Worm (Caenorhabditis elegans) whole organism, young adult: ENCODE results near the gene F54D10.8.

Experiments
- B0336.3 ChIP-seq: fragments of 200-800 bp; sonication (Bioruptor generic); IDR thresholded peaks from 2 replicates; pipeline ENCODE4 v1.3.6; 2022; ENCODE audit warnings: missing genetic modification characterization, missing compliant biosample characterization
- F10E7.11 ChIP-seq: sonication (generic microtip); optimal IDR thresholded peaks from 2 replicates; lab custom pipeline; 2017; ENCODE audit warnings: mild to moderate bottlenecking, missing genetic modification characterization, moderate library complexity, missing compliant biosample characterization
- F55B11.4 ChIP-seq: sonication (generic microtip); optimal IDR thresholded peaks from 2 replicates; lab custom pipeline; 2016; ENCODE audit warnings: missing compliant biosample characterization, missing genetic modification characterization, borderline replicate concordance; ENCODE audit not compliant: insufficient read depth
- Y67H2A.10 ChIP-seq: fragments of 200-800 bp; sonication (Bioruptor generic); conservative IDR thresholded peaks from 2 replicates; pipeline ENCODE4 v1.3.6; 2022; ENCODE audit warnings: missing genetic modification reagents, missing genetic modification characterization, missing compliant biosample characterization
- ZK185.1 ChIP-seq: sonication (generic microtip); optimal IDR thresholded peaks from 2 replicates; lab custom pipeline; 2016; ENCODE audit warnings: mild to moderate bottlenecking, missing genetic modification characterization, missing compliant biosample characterization; ENCODE audit not compliant: poor library complexity, severe bottlenecking
- akir-1 ChIP-seq: fragments of 200-800 bp; sonication (Bioruptor generic); optimal IDR thresholded peaks from 2 replicates; lab custom pipeline; 2018; ENCODE audit warnings: mild to moderate bottlenecking, missing genetic modification characterization, moderate library complexity, missing compliant biosample characterization
- aptf-3 ChIP-seq: fragments of 200-800 bp; sonication (Bioruptor generic); IDR thresholded peaks from 2 replicates; pipeline ENCODE4 v1.3.6; 2022; ENCODE audit warnings: missing genetic modification characterization, missing compliant biosample characterization
- athp-1 ChIP-seq: sonication (generic microtip); optimal IDR thresholded peaks from 2 replicates; lab custom pipeline; 2017; ENCODE audit warnings: mild to moderate bottlenecking, missing genetic modification characterization, missing compliant biosample characterization
- bed-1 ChIP-seq: fragments of 200-800 bp; sonication (Bioruptor generic); IDR thresholded peaks from 2 replicates; pipeline ENCODE4 v1.3.6; 2022; ENCODE audit warnings: missing genetic modification reagents, missing genetic modification characterization, missing compliant biosample characterization
- cebp-1 ChIP-seq, 2 experiments: fragments of 200-800 bp in 1 of 2; sonication (Bioruptor generic) in 1 of 2; sonication (generic microtip) in 1 of 2; IDR thresholded peaks in 1 of 2; optimal IDR thresholded peaks in 1 of 2; 2 replicates each; pipeline versions ENCODE4 v1.3.6 to Lab custom; 2017 to 2022; ENCODE audit warnings: missing compliant biosample characterization in 2 of 2, missing genetic modification characterization in 2 of 2, mild to moderate bottlenecking in 1 of 2, missing genetic modification reagents in 1 of 2, moderate library complexity in 1 of 2
- ceh-100 ChIP-seq: fragments of 200-800 bp; sonication (Bioruptor generic); IDR thresholded peaks from 2 replicates; pipeline ENCODE4 v1.3.6; 2022; ENCODE audit warnings: missing genetic modification reagents, missing genetic modification characterization, missing compliant biosample characterization
- ceh-58 ChIP-seq: fragments of 200-800 bp; sonication (Bioruptor generic); IDR thresholded peaks from 2 replicates; pipeline ENCODE4 v1.3.6; 2022; ENCODE audit warnings: missing genetic modification characterization, missing compliant biosample characterization
- egl-44 ChIP-seq: fragments of 200-800 bp; sonication (Bioruptor generic); IDR thresholded peaks from 2 replicates; pipeline ENCODE4 v1.3.6; 2022; ENCODE audit warnings: missing genetic modification reagents, missing genetic modification characterization, missing compliant biosample characterization
- egrh-3 ChIP-seq: fragments of 200-800 bp; sonication (Bioruptor generic); IDR thresholded peaks from 2 replicates; pipeline ENCODE4 v1.3.6; 2022; ENCODE audit warnings: missing genetic modification reagents, missing genetic modification characterization, missing compliant biosample characterization
- fkh-3 ChIP-seq: sonication (generic microtip); optimal IDR thresholded peaks from 2 replicates; lab custom pipeline; 2016; ENCODE audit warnings: mild to moderate bottlenecking, missing genetic modification characterization, missing compliant biosample characterization
- hmg-20 ChIP-seq: fragments of 200-800 bp; sonication (Bioruptor generic); IDR thresholded peaks from 2 replicates; pipeline ENCODE4 v1.3.6; 2022; ENCODE audit warnings: missing genetic modification reagents, missing genetic modification characterization, missing compliant biosample characterization
- lag-1 ChIP-seq: fragments of 200-800 bp; sonication (Bioruptor generic); IDR thresholded peaks from 2 replicates; pipeline ENCODE4 v1.3.6; 2022; ENCODE audit warnings: missing genetic modification reagents, missing genetic modification characterization, missing compliant biosample characterization
- let-526 ChIP-seq: fragments of 200-800 bp; sonication (Bioruptor generic); IDR thresholded peaks from 2 replicates; pipeline ENCODE4 v1.3.6; 2022; ENCODE audit warnings: missing genetic modification reagents, missing genetic modification characterization, missing compliant biosample characterization
- let-607 ChIP-seq, 2 experiments: fragments of 200-800 bp in 1 of 2; sonication (Bioruptor generic) in 1 of 2; sonication (generic microtip) in 1 of 2; optimal IDR thresholded peaks; 2 replicates each; lab custom pipeline; 2016 to 2018; ENCODE audit warnings: mild to moderate bottlenecking in 2 of 2, missing compliant biosample characterization in 2 of 2, missing genetic modification characterization in 2 of 2, moderate library complexity in 2 of 2, missing genotype in 1 of 2
- lin-26 ChIP-seq: fragments of 200-800 bp; sonication (Bioruptor generic); IDR thresholded peaks from 2 replicates; pipeline ENCODE4 v1.3.6; 2022; ENCODE audit warnings: missing genetic modification reagents, missing genetic modification characterization, missing compliant biosample characterization
- lin-35 ChIP-seq, 3 experiments: fragments of 150-350 bp in 2 of 3; sonication (generic microtip) in 1 of 3; optimal IDR thresholded peaks; 2 replicates each; lab custom pipeline; 2014 to 2018; ENCODE audit warnings: missing biosample characterization in 3 of 3, missing genetic modification characterization in 3 of 3, missing genetic modification reagents in 3 of 3
- lir-1 ChIP-seq: fragments of 200-800 bp; sonication (Bioruptor generic); conservative IDR thresholded peaks from 2 replicates; pipeline ENCODE4 v1.3.6; 2022; ENCODE audit warnings: missing genetic modification reagents, missing genetic modification characterization, missing compliant biosample characterization
- lsl-1 ChIP-seq: fragments of 200-800 bp; sonication (Bioruptor generic); optimal IDR thresholded peaks from 2 replicates; lab custom pipeline; 2018; ENCODE audit warnings: mild to moderate bottlenecking, missing genetic modification characterization, moderate library complexity, missing compliant biosample characterization
- madf-10 ChIP-seq: sonication (generic microtip); optimal IDR thresholded peaks from 2 replicates; lab custom pipeline; 2016; ENCODE audit warnings: mild to moderate bottlenecking, missing genetic modification characterization, missing compliant biosample characterization
- madf-3 ChIP-seq: fragments of 200-800 bp; sonication (Bioruptor generic); IDR thresholded peaks from 2 replicates; pipeline ENCODE4 v1.3.6; 2022; ENCODE audit warnings: missing genetic modification reagents, missing genetic modification characterization, missing compliant biosample characterization
- madf-6 ChIP-seq: fragments of 200-800 bp; sonication (Bioruptor generic); IDR thresholded peaks from 2 replicates; pipeline ENCODE4 v1.3.6; 2022; ENCODE audit warnings: missing genetic modification reagents, missing genetic modification characterization, missing compliant biosample characterization
- mxl-1 ChIP-seq: sonication (generic microtip); optimal IDR thresholded peaks from 2 replicates; lab custom pipeline; 2016; ENCODE audit warnings: missing genetic modification characterization, missing compliant biosample characterization
- nhr-120 ChIP-seq: fragments of 200-800 bp; sonication (Bioruptor generic); IDR thresholded peaks from 2 replicates; pipeline ENCODE4 v1.3.6; 2022; ENCODE audit warnings: missing genetic modification characterization, missing compliant biosample characterization
- nhr-90 ChIP-seq: sonication (generic microtip); optimal IDR thresholded peaks from 2 replicates; lab custom pipeline; 2016; ENCODE audit warnings: missing genotype, mild to moderate bottlenecking, missing genetic modification characterization, missing compliant biosample characterization
- rcor-1 ChIP-seq: fragments of 200-800 bp; sonication (Bioruptor generic); IDR thresholded peaks from 2 replicates; pipeline ENCODE4 v1.3.6; 2022; ENCODE audit warnings: missing genetic modification reagents, missing genetic modification characterization, missing compliant biosample characterization
- sdz-38 ChIP-seq: sonication (generic microtip); optimal IDR thresholded peaks from 2 replicates; lab custom pipeline; 2016; ENCODE audit warnings: missing genotype, missing genetic modification characterization, missing compliant biosample characterization
- snpc-3.4 ChIP-seq: sonication (generic microtip); optimal IDR thresholded peaks from 2 replicates; lab custom pipeline; 2017; ENCODE audit warnings: missing genetic modification characterization, mild to moderate bottlenecking, missing compliant biosample characterization, antibody characterized with exemption, moderate library complexity, missing genotype, missing genetic modification reagents
- sptf-2 ChIP-seq: fragments of 200-800 bp; sonication (Bioruptor generic); optimal IDR thresholded peaks from 2 replicates; lab custom pipeline; 2018; ENCODE audit warnings: mild to moderate bottlenecking, missing genetic modification characterization, missing compliant biosample characterization
- tbx-9 ChIP-seq: sonication (generic microtip); optimal IDR thresholded peaks from 2 replicates; lab custom pipeline; 2016; ENCODE audit warnings: borderline replicate concordance, missing genetic modification characterization, inconsistent platforms, missing compliant biosample characterization
- unc-130 ChIP-seq: sonication (generic microtip); optimal IDR thresholded peaks from 2 replicates; lab custom pipeline; 2016; ENCODE audit warnings: missing genetic modification reagents, missing genetic modification characterization, missing compliant biosample characterization
- zfh-2 ChIP-seq: fragments of 200-800 bp; sonication (Bioruptor generic); conservative IDR thresholded peaks from 2 replicates; pipeline ENCODE4 v1.3.6; 2022; ENCODE audit warnings: missing genetic modification reagents, missing genetic modification characterization, missing compliant biosample characterization
- zim-3 ChIP-seq: sonication (generic microtip); optimal IDR thresholded peaks from 2 replicates; lab custom pipeline; 2017; ENCODE audit warnings: mild to moderate bottlenecking, missing genetic modification characterization, moderate library complexity, missing compliant biosample characterization
- ztf-3 ChIP-seq: fragments of 200-800 bp; sonication (Bioruptor generic); optimal IDR thresholded peaks from 2 replicates; lab custom pipeline; 2018; ENCODE audit warnings: mild to moderate bottlenecking, missing genetic modification characterization, missing compliant biosample characterization
- ztf-6 ChIP-seq: fragments of 200-800 bp; sonication (Bioruptor generic); IDR thresholded peaks from 2 replicates; pipeline ENCODE4 v1.3.6; 2022; ENCODE audit warnings: missing genetic modification reagents, missing genetic modification characterization, missing compliant biosample characterization

Gene F54D10.8

ce11 chrII:3860826-3861225 is 33.1 kb upstream of the F54D10.8 start, which contains the start of gene oac-11:
TSS of gene oac-11 (minus strand) at chrII:3860926.
- TF ChIP-seq ztf-3 (GFP tag; lab: Kevin White, UChicago) (no peak), mxl-1 (tag; lab: Kevin White, UChicago) (no peak), ZK185.1 (tag; lab: Kevin White, UChicago) (no peak), madf-10 (tag; lab: Kevin White, UChicago) (no peak), cebp-1 (GFP tag; IDR thresholded peaks at IDR 0.05; lab: Robert Waterston, UW) (no peak), cebp-1 (tag; optimal IDR thresholded peaks at IDR 0.05; lab: Kevin White, UChicago) (no peak), F55B11.4 (no peak), Y67H2A.10 (GFP tag; lab: Robert Waterston, UW) (no peak), tbx-9 (tag; lab: Kevin White, UChicago) (no peak), rcor-1 (GFP tag; lab: Robert Waterston, UW) (no peak), sptf-2 (GFP tag; lab: Kevin White, UChicago) (no peak), snpc-3.4 (no peak), zim-3 (no peak)

- TF ChIP-seq B0336.3 (GFP tag; lab: Robert Waterston, UW) (no peak), rcor-1 (GFP tag; lab: Robert Waterston, UW) (no peak), lir-1 (GFP tag; lab: Robert Waterston, UW) (no peak), egrh-3 (GFP tag; lab: Robert Waterston, UW) (no peak), unc-130 (GFP tag; lab: Kevin White, UChicago) (no peak), aptf-3 (GFP tag; lab: Robert Waterston, UW) (no peak), fkh-3 (no peak), ceh-100 (no peak), lin-26 (GFP tag; lab: Robert Waterston, UW) (no peak), madf-6 (GFP tag; lab: Robert Waterston, UW) (no peak), madf-3 (GFP tag; lab: Robert Waterston, UW) (no peak), akir-1 (GFP tag; lab: Kevin White, UChicago) (no peak)
Measured at ce11 chrII:3852654-3853053, 25.0 kb upstream of the F54D10.8 start, which contains the start of gene nhr-257. TSS of gene nhr-257 (plus strand) at chrII:3852954.

- TF ChIP-seq bed-1 (GFP tag; lab: Robert Waterston, UW) = no peak
- TF ChIP-seq ceh-100 = no peak
- no peak for TF ChIP-seq nhr-120 (GFP tag; lab: Robert Waterston, UW)
- TF ChIP-seq sptf-2 (GFP tag; lab: Kevin White, UChicago) = no peak
- no peak for TF ChIP-seq sdz-38 (tag; lab: Kevin White, UChicago)
- no peak for TF ChIP-seq ztf-6 (GFP tag; lab: Robert Waterston, UW)
Measured at ce11 chrII:3850655-3851054, 23.0 kb upstream of the F54D10.8 start, which contains the start of gene nhr-72. TSS of gene nhr-72 (minus strand) at chrII:3850755.

ce11 chrII:3846028-3846427 is 18.3 kb upstream of the F54D10.8 start, which contains the start of gene C17A2.2:
TSS of gene C17A2.2 (plus strand) at chrII:3846328.
- no peak for TF ChIP-seq lin-35 (GFP tag; optimal IDR thresholded peaks at IDR 0.05; lab: Kevin White, UChicago)

ce11 chrII:3843305-3843704 is 15.6 kb upstream of the F54D10.8 start, which contains the start of the genes C17A2.7 and C17A2.3:
TSS of gene C17A2.7 (minus strand) at chrII:3843405.
TSS of gene C17A2.3 (plus strand) at chrII:3843609.
- no peak for TF ChIP-seq athp-1 (tag; lab: Kevin White, UChicago)
- TF ChIP-seq hmg-20 (GFP tag; lab: Robert Waterston, UW) = no peak
- TF ChIP-seq egl-44 (GFP tag; lab: Robert Waterston, UW) = no peak
- no peak for TF ChIP-seq nhr-90 (tag; lab: Kevin White, UChicago)
- no peak for TF ChIP-seq lin-35 (GFP tag; optimal IDR thresholded peaks at IDR 0.05; lab: Kevin White, UChicago)
- TF ChIP-seq zfh-2 (GFP tag; lab: Robert Waterston, UW) = no peak
- TF ChIP-seq ceh-58 = no peak
- no peak for TF ChIP-seq madf-6 (GFP tag; lab: Robert Waterston, UW)
- TF ChIP-seq lag-1 (GFP tag; lab: Robert Waterston, UW) = no peak
- no peak for TF ChIP-seq Y67H2A.10 (GFP tag; lab: Robert Waterston, UW)
- no peak for TF ChIP-seq lsl-1 (GFP tag; lab: Kevin White, UChicago)
- no peak for TF ChIP-seq let-526 (GFP tag; lab: Robert Waterston, UW)
- TF ChIP-seq madf-10 (tag; lab: Kevin White, UChicago) = no peak
- no peak for TF ChIP-seq F10E7.11 (tag; lab: Kevin White, UChicago)
- TF ChIP-seq let-607 (tag; optimal IDR thresholded peaks at IDR 0.05; lab: Kevin White, UChicago) = no peak
